Fruit fly (Drosophila melanogaster): ENCODE measurements around the gene Pkcdelta.

Gene Pkcdelta

DNA sequence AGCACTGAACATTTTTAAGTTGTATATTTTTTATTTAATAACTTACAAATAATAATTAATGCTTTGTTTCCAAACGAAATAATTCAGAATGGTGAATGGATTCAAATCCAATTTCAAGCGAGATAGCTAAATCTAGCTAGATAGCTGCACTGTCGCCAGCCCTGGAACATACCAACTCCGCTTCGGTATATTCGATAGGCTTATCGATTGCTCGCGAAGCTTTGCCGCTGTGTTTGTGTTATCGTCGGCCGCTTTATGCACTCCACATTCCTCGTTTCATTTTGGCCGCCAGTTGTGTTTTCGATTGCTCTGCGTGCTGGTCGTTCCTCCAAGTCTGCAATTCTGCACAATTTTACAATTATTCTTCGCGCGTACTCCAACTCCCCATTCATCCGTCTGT, 64.9 kb downstream of the Pkcdelta start, which contains the start of gene mdu (continued):
- 0 out of 3 replicates have a peak, but pooled peaks have one; percentile 15 for TF ChIP-seq zfh1 (GFP tag; IDR thresholded peaks at IDR 0.05)
- TF ChIP-seq zen (tag; optimal IDR thresholded peaks at IDR 0.05), result no peak
- no peak for TF ChIP-seq CG2129 (GFP tag; IDR thresholded peaks at IDR 0.05; ENCODE audit: partially characterized antibody)
- peak; percentile 48 for TF ChIP-seq grau (tag; optimal IDR thresholded peaks at IDR 0.05)
- TF ChIP-seq CG31388 (GFP tag; optimal IDR thresholded peaks at IDR 0.05), result no peak
- TF ChIP-seq gce (GFP tag; IDR thresholded peaks at IDR 0.05), result no peak
- no peak for TF ChIP-seq Rx (GFP tag; IDR thresholded peaks at IDR 0.05)
- no peak for TF ChIP-seq CG31365 (tag; optimal IDR thresholded peaks at IDR 0.05)
- peak; percentile 47 for TF ChIP-seq phol (tag; optimal IDR thresholded peaks at IDR 0.05)
- no peak for TF ChIP-seq CG17829 (tag; optimal IDR thresholded peaks at IDR 0.05)
- TF ChIP-seq CG6175 (GFP tag; IDR thresholded peaks at IDR 0.05), result no peak
- peak; percentile 19; the same call in 1 of the 2 replicates for TF ChIP-seq Scr (GFP tag; IDR thresholded peaks at IDR 0.05; ENCODE audit: partially characterized antibody)
- no peak for TF ChIP-seq CG6254 (GFP tag; optimal IDR thresholded peaks at IDR 0.05)
- no peak for TF ChIP-seq Lpt (GFP tag; optimal IDR thresholded peaks at IDR 0.05)
- TF ChIP-seq dmrt99B (tag; optimal IDR thresholded peaks at IDR 0.05), result no peak
- TF ChIP-seq CG2889 (GFP tag; IDR thresholded peaks at IDR 0.05), result no peak
- TF ChIP-seq sim (GFP tag; IDR thresholded peaks at IDR 0.05), result no peak
- TF ChIP-seq lmd (GFP tag; IDR thresholded peaks at IDR 0.05), result peak; percentile 41; the same call in 1 of the 2 replicates
- no peak for TF ChIP-seq CG8924 (tag; optimal IDR thresholded peaks at IDR 0.05)
- TF ChIP-seq crp (GFP tag; optimal IDR thresholded peaks at IDR 0.05), result no peak
- peak; percentile 40; the same call in 2 of the 3 replicates for TF ChIP-seq HLH4C (GFP tag; IDR thresholded peaks at IDR 0.05; ENCODE audit: partially characterized antibody)
- peak; percentile 13 for TF ChIP-seq CG30020 (tag; optimal IDR thresholded peaks at IDR 0.05)
- TF ChIP-seq da (GFP tag; optimal IDR thresholded peaks at IDR 0.05), result no peak
- no peak for TF ChIP-seq fd64A (GFP tag; optimal IDR thresholded peaks at IDR 0.05)
- no peak for TF ChIP-seq CG8359 (GFP tag; optimal IDR thresholded peaks at IDR 0.05; ENCODE audit: borderline replicate concordance)
- TF ChIP-seq TFAM (GFP tag; optimal IDR thresholded peaks at IDR 0.05), result no peak
- TF ChIP-seq Deaf1 (tag; optimal IDR thresholded peaks at IDR 0.05), result no peak
- no peak for TF ChIP-seq shn (GFP tag; optimal IDR thresholded peaks at IDR 0.05)
- no peak for TF ChIP-seq sima (GFP tag; optimal IDR thresholded peaks at IDR 0.05)
- TF ChIP-seq Aef1 (GFP tag; IDR thresholded peaks at IDR 0.05), result peak; percentile 31; the same call in 1 of the 3 replicates
- peak; percentile 16 for TF ChIP-seq Sin3A (optimal IDR thresholded peaks at IDR 0.05)
- TF ChIP-seq CTCF (GFP tag; optimal IDR thresholded peaks at IDR 0.05), result no peak
- no peak for TF ChIP-seq corto (GFP tag; optimal IDR thresholded peaks at IDR 0.05)
- TF ChIP-seq CG1647 (GFP tag; optimal IDR thresholded peaks at IDR 0.05), result no peak
- no peak for TF ChIP-seq Hr51 (GFP tag; optimal IDR thresholded peaks at IDR 0.05)
- no peak for TF ChIP-seq yki (optimal IDR thresholded peaks at IDR 0.05)
- peak; percentile 1 for TF ChIP-seq CG10209 (GFP tag; optimal IDR thresholded peaks at IDR 0.05)
- TF ChIP-seq hbn (GFP tag; IDR thresholded peaks at IDR 0.05; ENCODE audit: partially characterized antibody), result no peak
- no peak for TF ChIP-seq pho (GFP tag; optimal IDR thresholded peaks at IDR 0.05)
- no peak for TF ChIP-seq repo (GFP tag; optimal IDR thresholded peaks at IDR 0.05)
- TF ChIP-seq Med (GFP tag), result no peak
- TF ChIP-seq B-H2 (GFP tag; optimal IDR thresholded peaks at IDR 0.05), result no peak
- no peak for TF ChIP-seq CG4617 (GFP tag; optimal IDR thresholded peaks at IDR 0.05; ENCODE audit: borderline replicate concordance)
- TF ChIP-seq amos (GFP tag; IDR thresholded peaks at IDR 0.05; ENCODE audit: partially characterized antibody), result no peak; the same call in 1 of the 2 replicates
- TF ChIP-seq ham (GFP tag; IDR thresholded peaks at IDR 0.05), result no peak
- no peak for TF ChIP-seq slou (GFP tag; optimal IDR thresholded peaks at IDR 0.05)
- TF ChIP-seq ara (GFP tag; IDR thresholded peaks at IDR 0.05), result no peak
- 0 out of 3 replicates have a peak, but pooled peaks have one; percentile 30 for TF ChIP-seq CG16813 (GFP tag; IDR thresholded peaks at IDR 0.05; ENCODE audit: partially characterized antibody)
- TF ChIP-seq CG1832 (GFP tag; optimal IDR thresholded peaks at IDR 0.05), result no peak
- TF ChIP-seq CG6791 (GFP tag; IDR thresholded peaks at IDR 0.05; ENCODE audit: partially characterized antibody), result peak; percentile 65; the same call in 2 of the 3 replicates
- TF ChIP-seq bigmax (GFP tag; optimal IDR thresholded peaks at IDR 0.05), result no peak
